Worm (Caenorhabditis elegans) whole organism, midembryonic: ENCODE data around the gene nhr-139.

Experiments
- T22C8.4 ChIP-seq: fragments of 200-800 bp; sonication (Bioruptor generic); IDR thresholded peaks from 2 replicates; pipeline ENCODE4 v1.3.6; 2022; ENCODE audit warnings: missing genetic modification characterization, missing compliant biosample characterization
- cog-1 ChIP-seq: sonication (generic microtip); optimal IDR thresholded peaks from 2 replicates; lab custom pipeline; 2016; ENCODE audit warnings: missing genetic modification characterization, missing compliant biosample characterization
- flt-1 ChIP-seq: fragments of 200-800 bp; sonication (Bioruptor generic); IDR thresholded peaks from 2 replicates; pipeline ENCODE4 v1.3.6; 2022; ENCODE audit warnings: missing genetic modification characterization, missing compliant biosample characterization
- klf-2 ChIP-seq: fragments of 200-800 bp; sonication (Bioruptor generic); conservative IDR thresholded peaks from 2 replicates; pipeline ENCODE4 v1.3.6; 2022; ENCODE audit warnings: missing genetic modification reagents, missing genetic modification characterization, missing compliant biosample characterization
- ref-1 ChIP-seq: fragments of 200-800 bp; sonication (Bioruptor generic); conservative IDR thresholded peaks from 2 replicates; pipeline ENCODE4 v1.3.6; 2022; ENCODE audit warnings: missing genetic modification reagents, missing genetic modification characterization, missing compliant biosample characterization
- tab-1 ChIP-seq: fragments of 200-800 bp; sonication (Bioruptor generic); IDR thresholded peaks from 2 replicates; pipeline ENCODE4 v1.3.6; 2022; ENCODE audit warnings: missing genetic modification characterization, missing compliant biosample characterization
- ztf-23 ChIP-seq: fragments of 200-800 bp; sonication (Bioruptor generic); IDR thresholded peaks from 2 replicates; pipeline ENCODE4 v1.3.6; 2022; ENCODE audit warnings: missing genetic modification reagents, missing genetic modification characterization, missing compliant biosample characterization

- no peak for TF ChIP-seq tab-1 (GFP tag; lab: Robert Waterston, UW)
- no peak for TF ChIP-seq cog-1 (tag; lab: Kevin White, UChicago)
- no peak for TF ChIP-seq klf-2 (GFP tag; lab: Robert Waterston, UW)
- no peak for TF ChIP-seq flt-1 (GFP tag; lab: Robert Waterston, UW)
- no peak for TF ChIP-seq T22C8.4
- no peak for TF ChIP-seq ztf-23 (GFP tag; lab: Robert Waterston, UW)
- TF ChIP-seq ref-1 (GFP tag; lab: Robert Waterston, UW): no peak
Observed at ce11 chrV:6971567-6971966, 16.0 kb downstream of the nhr-139 start, which contains the start of gene srx-59.
